Fruit fly (Drosophila melanogaster): Measurements from ENCODE around the gene CG2100.
A peak's percentile ranks its signal among the peaks of the same experiment; 100 is the strongest.

CG2100 gene

dm6 chr3R:5723122-5723521 is 13.0 kb downstream of the CG2100 start:
- TF ChIP-seq noc (tag; optimal IDR thresholded peaks at IDR 0.05) = no peak

dm6 chr3R:5716755-5717309 is 19.3 kb downstream of the CG2100 start, which contains the start of gene cas:
TSS of gene cas (minus strand) at chr3R:5716805.
- no peak for TF ChIP-seq noc (tag; optimal IDR thresholded peaks at IDR 0.05)

dm6 chr3R:5705469-5706067 is 30.6 kb downstream of the CG2100 start:
- peak; percentile 88 for TF ChIP-seq noc (tag; optimal IDR thresholded peaks at IDR 0.05)

DNA sequence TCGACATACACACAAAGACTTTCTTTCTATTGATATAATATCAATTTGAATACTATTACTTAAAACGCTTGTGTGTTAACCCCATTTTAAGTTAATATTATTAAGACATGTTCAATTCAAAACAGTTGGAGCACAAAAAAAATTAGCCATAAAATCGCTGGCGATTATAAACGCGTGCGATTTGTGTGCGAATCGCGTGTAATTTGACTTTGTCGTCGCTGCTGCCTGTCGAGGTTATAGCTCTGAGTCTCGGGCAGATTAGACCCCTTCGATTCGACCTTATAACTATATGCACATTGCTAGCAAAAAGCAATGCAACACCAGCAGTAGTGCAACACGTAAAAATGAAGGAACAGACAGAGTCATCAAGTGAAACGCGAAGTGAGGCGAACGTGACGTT is 31.2 kb downstream of the CG2100 start:
- TF ChIP-seq noc (tag; optimal IDR thresholded peaks at IDR 0.05) = no peak

dm6 chr3R:5701104-5701503 is 35.1 kb downstream of the CG2100 start:
- no peak for TF ChIP-seq noc (tag; optimal IDR thresholded peaks at IDR 0.05)

dm6 chr3R:5696384-5696783 is 39.8 kb downstream of the CG2100 start:
- no peak for TF ChIP-seq noc (tag; optimal IDR thresholded peaks at IDR 0.05)

DNA sequence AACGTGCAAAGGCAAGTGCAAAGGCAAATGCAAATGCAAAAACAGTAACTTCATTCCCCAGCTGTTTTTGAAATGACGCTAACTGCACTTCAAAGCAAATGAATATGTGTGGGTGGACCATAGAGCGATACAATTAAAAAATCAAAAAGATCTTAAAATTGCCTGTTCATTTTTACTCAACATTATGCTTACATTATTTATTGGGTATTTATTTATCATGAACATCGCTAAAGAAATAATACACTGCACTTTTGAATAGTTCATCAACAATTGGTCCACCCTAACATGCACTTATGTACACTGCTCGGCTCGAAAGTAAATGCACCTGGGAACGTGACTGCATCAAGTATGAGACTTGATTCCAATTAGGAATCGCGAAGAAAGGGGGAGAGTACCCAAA is 41.7 kb downstream of the CG2100 start:
- no peak for TF ChIP-seq noc (tag; optimal IDR thresholded peaks at IDR 0.05)

- TF ChIP-seq noc (tag; optimal IDR thresholded peaks at IDR 0.05) = no peak
Observed at dm6 chr3R:5693186-5693585, 43.0 kb downstream of the CG2100 start, which contains the start of gene CG2104. TSS of gene CG2104 (minus strand) at chr3R:5693286.

dm6 chr3R:5691042-5691441 is 45.1 kb downstream of the CG2100 start:
- TF ChIP-seq noc (tag; optimal IDR thresholded peaks at IDR 0.05) = no peak

DNA sequence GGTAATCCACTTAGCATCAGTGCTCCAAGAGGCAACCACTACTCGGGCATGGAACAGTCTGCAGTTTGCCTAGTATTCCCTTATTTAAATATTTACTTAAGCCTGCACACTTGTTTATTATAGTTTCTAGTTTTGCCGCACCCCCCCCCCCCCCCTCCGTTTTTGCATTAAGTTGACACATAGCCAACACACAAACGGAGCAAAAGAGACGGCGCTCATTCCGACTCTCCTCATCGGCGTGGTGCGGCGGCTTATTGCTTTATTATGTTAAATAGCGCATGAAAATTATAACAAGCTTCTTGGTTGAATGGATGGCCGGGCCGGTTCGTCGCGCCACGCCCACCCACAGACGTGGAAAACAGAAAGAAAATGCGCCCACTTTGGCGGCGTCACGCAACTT is 46.5 kb downstream of the CG2100 start:
- no peak for TF ChIP-seq noc (tag; optimal IDR thresholded peaks at IDR 0.05)

DNA sequence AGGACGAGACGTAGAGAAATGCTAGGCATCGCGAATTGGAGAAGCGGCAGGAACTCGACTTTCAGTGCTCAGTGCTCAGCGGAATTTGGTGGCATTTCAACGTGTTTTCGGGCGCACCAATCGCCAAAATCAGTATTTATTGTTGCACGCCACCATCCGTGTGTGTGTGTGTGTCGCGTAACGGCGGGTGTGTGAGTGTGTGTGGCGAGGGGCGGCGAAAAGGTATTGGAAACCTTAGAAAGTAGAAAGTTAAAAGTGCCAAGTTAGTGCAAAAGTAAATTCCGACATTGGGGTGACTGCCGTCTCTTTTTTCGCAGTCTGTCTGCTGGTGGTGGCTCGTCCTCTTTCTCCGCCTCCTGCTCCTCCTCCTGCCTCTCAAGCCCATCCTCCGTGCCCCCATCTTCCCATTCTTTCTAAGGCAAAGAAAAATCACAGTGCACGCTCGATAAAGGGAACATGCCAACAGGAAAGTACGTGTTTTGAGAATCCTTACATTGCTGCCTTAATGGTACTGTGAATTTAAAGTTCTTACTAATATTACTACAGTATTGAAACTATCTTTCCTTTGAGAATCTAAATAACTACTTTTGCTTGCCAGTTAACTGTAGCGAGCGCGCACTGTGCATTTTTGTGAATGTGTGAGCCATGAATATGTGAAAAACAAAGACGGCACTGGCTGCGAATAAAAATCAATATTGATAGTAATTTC is 50.0 kb downstream of the CG2100 start:
- no peak for TF ChIP-seq noc (tag; optimal IDR thresholded peaks at IDR 0.05)

- TF ChIP-seq noc (tag; optimal IDR thresholded peaks at IDR 0.05) = no peak
Observed at dm6 chr3R:5685269-5686048, 50.7 kb downstream of the CG2100 start, which contains the start of the genes Rab23 and plx. TSS of gene Rab23 (minus strand) at chr3R:5685434. TSS of gene plx (plus strand) at chr3R:5685855.
